Fruit fly (Drosophila melanogaster) whole organism, embryonic: ENCODE measurements around the gene CG31807.

Experiments used
- B-H1 ChIP-seq: fragments of 200-800 bp; sonication (Bioruptor generic); IDR thresholded peaks from 3 replicates; pipeline ENCODE4 v1.3.6; 2022; ENCODE audit warnings: missing biosample characterization, missing genetic modification characterization
- Blimp-1 ChIP-seq: fragments of 200-800 bp; sonication (Bioruptor generic); optimal IDR thresholded peaks from 3 replicates; lab custom pipeline; 2018; ENCODE audit warnings: missing biosample characterization, missing genetic modification characterization, mild to moderate bottlenecking, moderate library complexity, missing genetic modification reagents
- CG10147 ChIP-seq: fragments of 200-800 bp; sonication (Bioruptor generic); optimal IDR thresholded peaks from 2 replicates; lab custom pipeline; 2019; ENCODE audit warnings: missing biosample characterization, mild to moderate bottlenecking, missing genetic modification characterization, moderate library complexity
- CG10321 ChIP-seq: fragments of 200-800 bp; sonication (Bioruptor generic); IDR thresholded peaks from 2 replicates; pipeline ENCODE4 v1.3.6; 2022; ENCODE audit warnings: missing biosample characterization, missing genetic modification characterization
- CG10979 ChIP-seq: fragments of 200-800 bp; sonication (Bioruptor generic); optimal IDR thresholded peaks from 2 replicates; lab custom pipeline; 2018; ENCODE audit warnings: missing biosample characterization, mild to moderate bottlenecking, missing genetic modification characterization, moderate library complexity
- CG11093 ChIP-seq: fragments of 200-800 bp; sonication (Bioruptor generic); IDR thresholded peaks from 3 replicates; pipeline ENCODE4 v1.3.6; 2022; ENCODE audit warnings: missing biosample characterization, missing genetic modification characterization
- CG11560 ChIP-seq: fragments of 200-800 bp; sonication (Bioruptor generic); IDR thresholded peaks from 3 replicates; pipeline ENCODE4 v1.3.6; 2022; ENCODE audit warnings: missing biosample characterization, missing genetic modification characterization
- CG12219 ChIP-seq: fragments of 200-800 bp; sonication (Bioruptor generic); optimal IDR thresholded peaks from 3 replicates; lab custom pipeline; 2018; ENCODE audit warnings: missing biosample characterization, mild to moderate bottlenecking, missing genetic modification characterization
- CG12744 ChIP-seq: fragments of 200-800 bp; sonication (Bioruptor generic); optimal IDR thresholded peaks from 2 replicates; lab custom pipeline; 2016; ENCODE audit warnings: missing biosample characterization, missing genetic modification characterization
- CG17359 ChIP-seq: fragments of 200-800 bp; sonication (Bioruptor generic); optimal IDR thresholded peaks from 3 replicates; lab custom pipeline; 2018; ENCODE audit warnings: missing biosample characterization, mild to moderate bottlenecking, missing genetic modification characterization, moderate library complexity
- CG17829 ChIP-seq: fragments of 200-800 bp; optimal IDR thresholded peaks from 2 replicates; lab custom pipeline; 2019; ENCODE audit warnings: missing biosample characterization, mild to moderate bottlenecking, missing genetic modification characterization, moderate library complexity
- CG17912 ChIP-seq: fragments of 200-800 bp; sonication (Bioruptor generic); optimal IDR thresholded peaks from 2 replicates; lab custom pipeline; 2018; ENCODE audit warnings: missing biosample characterization, mild to moderate bottlenecking, missing genetic modification characterization
- CG2678 ChIP-seq: fragments of 200-800 bp; sonication (Bioruptor generic); optimal IDR thresholded peaks from 3 replicates; lab custom pipeline; 2019; ENCODE audit warnings: missing biosample characterization, mild to moderate bottlenecking, missing genetic modification characterization, moderate library complexity
- CG2875 ChIP-seq: fragments of 200-800 bp; sonication (Bioruptor generic); optimal IDR thresholded peaks from 2 replicates; lab custom pipeline; 2017; ENCODE audit warnings: missing biosample characterization, mild to moderate bottlenecking, missing genetic modification characterization, missing genetic modification reagents
- CG4282 ChIP-seq: fragments of 200-800 bp; sonication (Bioruptor generic); optimal IDR thresholded peaks from 2 replicates; lab custom pipeline; 2016; ENCODE audit warnings: missing biosample characterization, missing genetic modification characterization
- CG4404 ChIP-seq: fragments of 200-800 bp; sonication (Bioruptor generic); IDR thresholded peaks from 2 replicates; pipeline ENCODE4 v1.3.6; 2022; ENCODE audit warnings: missing biosample characterization, missing genetic modification characterization
- CG4424 ChIP-seq: fragments of 200-800 bp; sonication (Bioruptor generic); optimal IDR thresholded peaks from 3 replicates; lab custom pipeline; 2016; ENCODE audit warnings: missing biosample characterization, missing genetic modification characterization
- CG6813 ChIP-seq: fragments of 200-800 bp; sonication (Bioruptor generic); optimal IDR thresholded peaks from 2 replicates; lab custom pipeline; 2017; ENCODE audit warnings: missing biosample characterization, missing genetic modification characterization, mild to moderate bottlenecking, moderate library complexity, missing genetic modification reagents
- CG7372 ChIP-seq: fragments of 200-800 bp; sonication (Bioruptor generic); IDR thresholded peaks from 2 replicates; pipeline ENCODE4 v1.3.6; 2022; ENCODE audit warnings: missing biosample characterization, missing genetic modification characterization
- CG7928 ChIP-seq: fragments of 200-800 bp; sonication (Bioruptor generic); optimal IDR thresholded peaks from 2 replicates; lab custom pipeline; 2017; ENCODE audit warnings: missing biosample characterization, mild to moderate bottlenecking, missing genetic modification characterization
- CG8290 ChIP-seq, 3 experiments: fragments of 200-800 bp; sonication (Bioruptor generic); optimal IDR thresholded peaks; 2 replicates each; lab custom pipeline; 2016 to 2019; ENCODE audit warnings: missing biosample characterization in 3 of 3, missing genetic modification characterization in 3 of 3, mild to moderate bottlenecking in 2 of 3, moderate library complexity in 1 of 3
- CG8388 ChIP-seq: fragments of 200-800 bp; sonication (Bioruptor generic); optimal IDR thresholded peaks from 2 replicates; lab custom pipeline; 2019; ENCODE audit warnings: missing biosample characterization, mild to moderate bottlenecking, missing genetic modification characterization, moderate library complexity
- Camta ChIP-seq: fragments of 200-800 bp; sonication (Bioruptor generic); optimal IDR thresholded peaks from 2 replicates; lab custom pipeline; 2016; ENCODE audit warnings: missing biosample characterization, missing genetic modification characterization
- Dfd ChIP-seq, 2 experiments: fragments of >200 bp; optimal IDR thresholded peaks; 2 replicates each; lab custom pipeline; 2017; ENCODE audit warnings: missing biosample characterization in 2 of 2, missing genetic modification characterization in 2 of 2
- Dp ChIP-seq: fragments of 200-800 bp; sonication (Bioruptor generic); optimal IDR thresholded peaks from 2 replicates; lab custom pipeline; 2018; ENCODE audit warnings: missing biosample characterization, mild to moderate bottlenecking, missing genetic modification characterization, moderate library complexity
- Hand ChIP-seq: fragments of 200-800 bp; sonication (Bioruptor generic); optimal IDR thresholded peaks from 2 replicates; lab custom pipeline; 2017; ENCODE audit warnings: mild to moderate bottlenecking, missing biosample characterization, missing genetic modification reagents, missing genetic modification characterization
- Hmr ChIP-seq: fragments of 200-800 bp; sonication (Bioruptor generic); optimal IDR thresholded peaks from 3 replicates; lab custom pipeline; 2017; ENCODE audit warnings: mild to moderate bottlenecking, missing biosample characterization, missing genetic modification reagents, missing genetic modification characterization
- Lpt ChIP-seq: fragments of >200 bp; optimal IDR thresholded peaks from 2 replicates; lab custom pipeline; 2018; ENCODE audit warnings: missing biosample characterization, missing genetic modification characterization
- Mad ChIP-seq: fragments of 200-800 bp; sonication (Bioruptor generic); optimal IDR thresholded peaks from 2 replicates; lab custom pipeline; 2016; ENCODE audit warnings: missing biosample characterization, missing genetic modification characterization
- Max ChIP-seq: fragments of 200-800 bp; sonication (Bioruptor generic); optimal IDR thresholded peaks from 2 replicates; lab custom pipeline; 2016; ENCODE audit warnings: missing biosample characterization, mild to moderate bottlenecking, missing genetic modification characterization
- Mes4 ChIP-seq: fragments of 200-800 bp; sonication (Bioruptor generic); optimal IDR thresholded peaks from 2 replicates; lab custom pipeline; 2016; ENCODE audit warnings: missing biosample characterization, missing genetic modification characterization
- Xbp1 ChIP-seq: fragments of 200-800 bp; sonication (Bioruptor generic); optimal IDR thresholded peaks from 3 replicates; lab custom pipeline; 2016; ENCODE audit warnings: missing biosample characterization, mild to moderate bottlenecking, missing genetic modification characterization
- amos ChIP-seq: fragments of 200-800 bp; sonication (Bioruptor generic); IDR thresholded peaks from 2 replicates; pipeline ENCODE4 v1.3.6; 2022; ENCODE audit warnings: missing biosample characterization, missing genetic modification characterization; ENCODE audit not compliant: partially characterized antibody
- ash1 ChIP-seq: fragments of 200-800 bp; sonication (Bioruptor generic); optimal IDR thresholded peaks from 2 replicates; lab custom pipeline; 2018; ENCODE audit warnings: missing biosample characterization, mild to moderate bottlenecking, missing genetic modification characterization
- cato ChIP-seq: fragments of 200-800 bp; sonication (Bioruptor generic); optimal IDR thresholded peaks from 2 replicates; lab custom pipeline; 2016; ENCODE audit warnings: missing biosample characterization, missing genetic modification characterization, borderline replicate concordance
- corto ChIP-seq: fragments of 200-800 bp; sonication (Bioruptor generic); optimal IDR thresholded peaks from 2 replicates; lab custom pipeline; 2016; ENCODE audit warnings: missing biosample characterization, mild to moderate bottlenecking, missing genetic modification characterization, moderate library complexity
- dimm ChIP-seq: fragments of 200-800 bp; sonication (Bioruptor generic); IDR thresholded peaks from 2 replicates; pipeline ENCODE4 v1.3.6; 2022; ENCODE audit warnings: missing biosample characterization, missing genetic modification characterization
- dm ChIP-seq: fragments of 200-800 bp; sonication (Bioruptor generic); optimal IDR thresholded peaks from 3 replicates; lab custom pipeline; 2016; ENCODE audit warnings: missing biosample characterization, missing genetic modification characterization
- emc ChIP-seq: fragments of 200-800 bp; sonication (Bioruptor generic); optimal IDR thresholded peaks from 2 replicates; lab custom pipeline; 2016; ENCODE audit warnings: missing biosample characterization, missing genetic modification characterization
- insv ChIP-seq, 2 experiments: fragments of 200-800 bp; sonication (Bioruptor generic); optimal IDR thresholded peaks; 3 replicates each; lab custom pipeline; 2016 to 2018; ENCODE audit warnings: missing biosample characterization in 2 of 2, missing genetic modification characterization in 2 of 2
- lab ChIP-seq: fragments of 200-800 bp; sonication (Bioruptor generic); optimal IDR thresholded peaks from 3 replicates; lab custom pipeline; 2017; ENCODE audit warnings: missing biosample characterization, missing genetic modification characterization, mild to moderate bottlenecking, moderate library complexity, missing genetic modification reagents
- lov ChIP-seq, 2 experiments: fragments of 200-800 bp in 1 of 2; fragments of >200 bp in 1 of 2; sonication (Bioruptor generic) in 1 of 2; IDR thresholded peaks in 1 of 2; optimal IDR thresholded peaks in 1 of 2; 2 replicates in 1 of 2; 3 replicates in 1 of 2; pipeline versions ENCODE4 v1.3.6 to Lab custom; 2017 to 2022; ENCODE audit warnings: missing biosample characterization in 1 of 2, missing genetic modification characterization in 1 of 2
- nerfin-2 ChIP-seq: fragments of 200-800 bp; sonication (Bioruptor generic); IDR thresholded peaks from 2 replicates; pipeline ENCODE4 v1.3.6; 2022; ENCODE audit warnings: missing biosample characterization, missing genetic modification characterization; ENCODE audit not compliant: partially characterized antibody
- pho ChIP-seq: fragments of 200-800 bp; sonication (Bioruptor generic); optimal IDR thresholded peaks from 2 replicates; lab custom pipeline; 2016; ENCODE audit warnings: missing biosample characterization, missing genetic modification characterization
- sens ChIP-seq: fragments of 200-800 bp; sonication (Bioruptor generic); peaks from one replicate; lab custom pipeline; 2016; ENCODE audit warnings: missing biosample characterization, missing genetic modification characterization
- tna ChIP-seq: fragments of 200-800 bp; sonication (Bioruptor generic); IDR thresholded peaks from 2 replicates; pipeline ENCODE4 v1.3.6; 2022; ENCODE audit warnings: missing biosample characterization, missing genetic modification characterization; ENCODE audit not compliant: partially characterized antibody
- trh ChIP-seq: fragments of 200-800 bp; sonication (Bioruptor generic); optimal IDR thresholded peaks from 2 replicates; lab custom pipeline; 2016; ENCODE audit warnings: missing biosample characterization, missing genetic modification characterization
- ttk ChIP-seq: fragments of 200-800 bp; sonication (Bioruptor generic); IDR thresholded peaks from 2 replicates; pipeline ENCODE4 v2.1.2; 2022; ENCODE audit warnings: missing biosample characterization, missing genetic modification characterization
- vfl ChIP-seq: fragments of 200-800 bp; sonication (Bioruptor generic); optimal IDR thresholded peaks from 2 replicates; lab custom pipeline; 2016; ENCODE audit warnings: missing biosample characterization, missing genetic modification characterization

The CG31807 gene

DNA sequence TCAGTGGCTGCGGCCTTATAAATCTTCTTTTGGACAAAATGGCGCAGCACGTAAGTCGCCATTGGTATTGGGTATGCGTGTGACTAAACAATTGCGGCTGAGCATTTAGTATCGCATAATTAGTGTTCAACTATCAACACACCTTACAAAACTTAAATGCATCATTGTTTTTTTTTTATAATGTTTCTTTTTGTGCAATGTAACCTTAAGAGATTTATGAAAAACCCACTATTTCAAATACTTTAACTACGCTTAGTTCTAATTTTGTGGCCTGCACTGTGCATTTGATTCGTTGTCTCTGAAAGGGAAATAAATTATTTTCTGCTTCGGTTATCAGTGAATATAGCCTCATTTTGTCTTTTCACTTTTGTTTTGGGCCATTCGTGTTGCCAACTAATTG lies 39.8 kb downstream of the CG31807 start (continued):
- peak; percentile 67 for TF ChIP-seq CG4424
- peak; percentile 63 for TF ChIP-seq CG10147 (GFP tag; lab: Kevin White, UChicago)
- no peak; the same call in 2 of the 3 replicates for TF ChIP-seq CG11093 (GFP tag; lab: Robert Waterston, UW)
- no peak for TF ChIP-seq nerfin-2 (GFP tag; lab: Robert Waterston, UW)
- no peak for TF ChIP-seq lov (optimal IDR thresholded peaks at IDR 0.05; lab: Kevin White, UChicago)
- no peak for TF ChIP-seq lov (GFP tag; IDR thresholded peaks at IDR 0.05; lab: Robert Waterston, UW)
- TF ChIP-seq CG17912 (GFP tag; lab: Kevin White, UChicago), result no peak
- TF ChIP-seq emc (GFP tag; lab: Kevin White, UChicago), result no peak
- TF ChIP-seq Dp (GFP tag; lab: Kevin White, UChicago), result no peak
- peak; percentile 80 for TF ChIP-seq CG2678 (tag; lab: Kevin White, UChicago)
- TF ChIP-seq Camta (GFP tag; lab: Kevin White, UChicago), result peak; percentile 14
- peak; percentile 77 for TF ChIP-seq Hmr (GFP tag; lab: Kevin White, UChicago)
- no peak for TF ChIP-seq Max
- no peak for TF ChIP-seq insv (GFP tag; optimal IDR thresholded peaks at IDR 0.05; lab: Kevin White, UChicago)
- TF ChIP-seq amos (GFP tag; lab: Robert Waterston, UW), result no peak
- TF ChIP-seq CG17829 (tag; lab: Kevin White, UChicago), result peak; percentile 8
- TF ChIP-seq trh (GFP tag; lab: Kevin White, UChicago), result no peak
- TF ChIP-seq Mes4 (GFP tag; lab: Kevin White, UChicago), result peak; percentile 48
- TF ChIP-seq CG12219 (GFP tag; lab: Kevin White, UChicago), result peak; percentile 61
- TF ChIP-seq CG17359 (tag; lab: Kevin White, UChicago), result peak; percentile 78
- no peak for TF ChIP-seq CG10321
- TF ChIP-seq Dfd (GFP tag; optimal IDR thresholded peaks at IDR 0.05; lab: Kevin White, UChicago), result no peak
- peak; percentile 58 for TF ChIP-seq Xbp1 (GFP tag; lab: Kevin White, UChicago)
- TF ChIP-seq CG4404, result peak; percentile 48; the same call in 1 of the 2 replicates
- peak; percentile 31 for TF ChIP-seq pho (GFP tag; lab: Kevin White, UChicago)
- TF ChIP-seq dimm (GFP tag; lab: Robert Waterston, UW), result no peak
- no peak for TF ChIP-seq CG8290 (GFP tag; optimal IDR thresholded peaks at IDR 0.05; lab: Kevin White, UChicago)
- peak in 1 of 2 experiments; percentile 27 for TF ChIP-seq CG8290 (tag; optimal IDR thresholded peaks at IDR 0.05; lab: Kevin White, UChicago)
- TF ChIP-seq B-H1 (GFP tag; lab: Robert Waterston, UW), result peak; percentile 59; the same call in 2 of the 3 replicates
- peak; percentile 13 for TF ChIP-seq CG7928 (GFP tag; lab: Kevin White, UChicago)
- TF ChIP-seq CG11560, result 0 out of 3 replicates have a peak, but pooled peaks have one; percentile 29
- TF ChIP-seq CG7372 (GFP tag; lab: Robert Waterston, UW), result no peak
- no peak for TF ChIP-seq tna (GFP tag; lab: Robert Waterston, UW)
- TF ChIP-seq lab (GFP tag; lab: Kevin White, UChicago), result peak; percentile 83
- TF ChIP-seq CG8388, result peak; percentile 55
- no peak for TF ChIP-seq corto (GFP tag; lab: Kevin White, UChicago)
- no peak for TF ChIP-seq vfl (GFP tag; lab: Kevin White, UChicago)
- TF ChIP-seq CG6813 (GFP tag; lab: Kevin White, UChicago), result peak; percentile 60
- no peak for TF ChIP-seq Mad (GFP tag; lab: Kevin White, UChicago)
- TF ChIP-seq ash1 (GFP tag; lab: Kevin White, UChicago), result no peak
- peak; percentile 68 for TF ChIP-seq CG10979 (tag; lab: Kevin White, UChicago)
- TF ChIP-seq sens, result peak; percentile 93
- TF ChIP-seq Blimp-1 (GFP tag; lab: Kevin White, UChicago), result peak; percentile 74
- peak; percentile 60; the same call in 1 of the 2 replicates for TF ChIP-seq ttk (GFP tag; lab: Robert Waterston, UW)
- TF ChIP-seq cato (GFP tag; lab: Kevin White, UChicago), result peak; percentile 11
- TF ChIP-seq CG2875 (GFP tag; lab: Kevin White, UChicago), result peak; percentile 35
- no peak for TF ChIP-seq CG4282 (GFP tag; lab: Kevin White, UChicago)
- no peak for TF ChIP-seq Lpt (GFP tag; lab: Kevin White, UChicago)
- TF ChIP-seq dm (GFP tag; lab: Kevin White, UChicago), result no peak
- peak; percentile 16 for TF ChIP-seq CG12744 (GFP tag; lab: Kevin White, UChicago)
- peak; percentile 63 for TF ChIP-seq Hand (GFP tag; lab: Kevin White, UChicago)
